Worm (Caenorhabditis elegans) whole organism, L4 larva: Measurements from ENCODE around the gene F10G2.10.

Experiments
- lsy-2 ChIP-seq, 2 experiments: fragments of 150-350 bp in 1 of 2; sonication (generic microtip) in 1 of 2; optimal IDR thresholded peaks; 2 replicates each; lab custom pipeline; 2014 to 2017; ENCODE audit warnings: missing biosample characterization in 2 of 2, missing genetic modification characterization in 2 of 2
- nhr-41 ChIP-seq: fragments of 200-800 bp; sonication (Bioruptor generic); IDR thresholded peaks from 2 replicates; pipeline ENCODE4 v1.3.6; 2022; ENCODE audit warnings: missing genetic modification reagents, missing genetic modification characterization, missing compliant biosample characterization
- nhr-6 ChIP-seq: fragments of 150-350 bp; optimal IDR thresholded peaks from 2 replicates; lab custom pipeline; 2014; ENCODE audit warnings: missing biosample characterization, missing genetic modification characterization

- TF ChIP-seq nhr-41 (GFP tag; lab: Robert Waterston, UW): no peak
- no peak for TF ChIP-seq nhr-6 (tag; lab: Kevin White, UChicago)
- TF ChIP-seq lsy-2 (tag; optimal IDR thresholded peaks at IDR 0.05; lab: Kevin White, UChicago): no peak
These were observed 33.3 kb upstream of the F10G2.10 start, which contains the start of gene C13A2.1 for ce11 chrV:7288699-7289098.
